Fruit fly (Drosophila melanogaster) whole organism, pupa: ENCODE results near the gene Tim17b1.

Experiments used
- CG10348 ChIP-seq: fragments of 200-800 bp; sonication (Bioruptor generic); IDR thresholded peaks from 2 replicates; pipeline ENCODE4 v1.3.6; 2022; ENCODE audit warnings: missing biosample characterization, missing genetic modification characterization
- CG12605 ChIP-seq: fragments of 200-800 bp; sonication (Bioruptor generic); IDR thresholded peaks from 2 replicates; pipeline ENCODE4 v1.3.6; 2022; ENCODE audit warnings: missing biosample characterization, missing genetic modification characterization
- CG13204 ChIP-seq: fragments of 200-800 bp; sonication (Bioruptor generic); optimal IDR thresholded peaks from 2 replicates; lab custom pipeline; 2018; ENCODE audit warnings: missing biosample characterization, mild to moderate bottlenecking, missing genetic modification characterization, moderate library complexity
- CG14655 ChIP-seq: fragments of 200-800 bp; sonication (Bioruptor generic); optimal IDR thresholded peaks from 3 replicates; lab custom pipeline; 2017; ENCODE audit warnings: mild to moderate bottlenecking, missing biosample characterization, missing genetic modification reagents, missing genetic modification characterization
- CG15710 ChIP-seq: fragments of 200-800 bp; sonication (Bioruptor generic); optimal IDR thresholded peaks from 2 replicates; lab custom pipeline; 2018; ENCODE audit warnings: missing biosample characterization, mild to moderate bottlenecking, missing genetic modification characterization, moderate library complexity
- CG17806 ChIP-seq: fragments of 200-800 bp; sonication (Bioruptor generic); optimal IDR thresholded peaks from 2 replicates; lab custom pipeline; 2018; ENCODE audit warnings: missing biosample characterization, mild to moderate bottlenecking, missing genetic modification characterization, moderate library complexity
- CG32121 ChIP-seq: fragments of 200-800 bp; sonication (Bioruptor generic); IDR thresholded peaks from 2 replicates; pipeline ENCODE4 v1.3.6; 2022; ENCODE audit warnings: missing biosample characterization, missing genetic modification characterization
- CG34367 ChIP-seq: fragments of 200-800 bp; sonication (Bioruptor generic); optimal IDR thresholded peaks from 2 replicates; lab custom pipeline; 2018; ENCODE audit warnings: missing biosample characterization, mild to moderate bottlenecking, missing genetic modification characterization
- CG8301 ChIP-seq: fragments of 200-800 bp; sonication (Bioruptor generic); optimal IDR thresholded peaks from 2 replicates; lab custom pipeline; 2018; ENCODE audit warnings: missing biosample characterization, mild to moderate bottlenecking, missing genetic modification characterization
- CG9948 ChIP-seq: fragments of 200-800 bp; sonication (Bioruptor generic); optimal IDR thresholded peaks from 2 replicates; lab custom pipeline; 2018; ENCODE audit warnings: missing biosample characterization, mild to moderate bottlenecking, missing genetic modification characterization, moderate library complexity
- Ets98B ChIP-seq: fragments of 200-800 bp; sonication (Bioruptor generic); IDR thresholded peaks from 2 replicates; pipeline ENCODE4 v1.3.6; 2022; ENCODE audit warnings: missing biosample characterization, missing genetic modification characterization
- Snoo ChIP-seq: fragments of 200-800 bp; sonication (Bioruptor generic); optimal IDR thresholded peaks from 3 replicates; lab custom pipeline; 2017; ENCODE audit warnings: missing biosample characterization, mild to moderate bottlenecking, missing genetic modification characterization, inconsistent platforms
- fd96Ca ChIP-seq: fragments of 200-800 bp; sonication (Bioruptor generic); IDR thresholded peaks from 3 replicates; pipeline ENCODE4 v1.3.6; 2022; ENCODE audit warnings: missing biosample characterization, missing genetic modification characterization
- rn ChIP-seq: fragments of 200-800 bp; sonication (Bioruptor generic); IDR thresholded peaks from 2 replicates; pipeline ENCODE4 v1.3.6; 2022; ENCODE audit warnings: missing biosample characterization, missing genetic modification characterization

DNA sequence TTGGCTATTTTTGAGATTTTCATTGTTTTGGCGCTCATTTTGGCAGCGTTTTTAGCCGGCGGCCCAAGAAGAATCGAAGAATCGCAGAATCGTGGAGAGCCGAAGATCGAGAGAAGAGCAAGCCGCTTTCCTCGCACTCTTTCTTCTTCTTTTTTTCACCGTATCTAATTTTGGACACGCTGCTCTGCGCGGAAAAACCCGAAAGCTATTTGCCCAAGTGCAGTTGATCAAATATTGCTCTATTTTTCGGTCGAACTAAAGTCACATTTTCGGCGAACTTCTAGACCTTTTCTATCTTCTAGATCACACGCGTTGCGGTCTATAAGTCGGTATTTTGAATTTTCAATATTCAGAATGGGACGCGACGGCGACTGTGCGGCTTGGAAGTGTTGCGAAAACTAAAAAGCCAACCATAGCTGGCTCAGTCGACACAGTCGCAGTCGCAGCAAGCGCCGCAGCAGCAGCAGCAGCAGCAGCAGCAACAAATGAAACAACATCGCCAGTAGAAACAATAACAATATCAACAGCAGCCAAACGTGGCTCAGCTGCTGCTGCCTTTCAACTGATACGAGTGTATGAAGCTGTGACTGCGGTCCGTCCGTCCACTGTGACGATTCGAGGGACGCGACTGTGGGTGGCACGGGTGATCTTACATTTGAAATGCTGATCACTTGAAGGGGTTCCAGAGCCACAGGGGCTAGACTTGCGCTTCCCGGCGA is 12.9 kb upstream of the Tim17b1 start:
- TF ChIP-seq CG17806 (tag; lab: Kevin White, UChicago) (no peak), CG34367 (tag; lab: Kevin White, UChicago) (no peak), fd96Ca (peak; percentile 54; the same call in 2 of the 3 replicates), CG10348 (GFP tag; lab: Robert Waterston, UW) (no peak), CG8301 (tag; lab: Kevin White, UChicago) (no peak), Ets98B (GFP tag; lab: Robert Waterston, UW) (peak; percentile 31; the same call in 1 of the 2 replicates), CG15710 (tag; lab: Kevin White, UChicago) (no peak), Snoo (tag; lab: Kevin White, UChicago) (no peak), rn (GFP tag; lab: Robert Waterston, UW) (no peak), CG9948 (tag; lab: Kevin White, UChicago) (no peak), CG14655 (GFP tag; lab: Kevin White, UChicago) (no peak), CG13204 (GFP tag; lab: Kevin White, UChicago) (no peak), CG12605 (GFP tag; lab: Robert Waterston, UW) (no peak), CG32121 (0 out of 2 replicates have a peak, but pooled peaks have one; percentile 23)
